Worm (Caenorhabditis elegans) whole organism, L2 larva: ENCODE measurements around the gene K09E9.7.

Experiments used
- C34F6.9 ChIP-seq: fragments of 150-350 bp; optimal IDR thresholded peaks from 2 replicates; lab custom pipeline; 2014; ENCODE audit warnings: missing biosample characterization, missing genetic modification characterization
- Y55F3AM.14 ChIP-seq: fragments of 200-800 bp; sonication (Bioruptor generic); optimal IDR thresholded peaks from 2 replicates; lab custom pipeline; 2018; ENCODE audit warnings: mild to moderate bottlenecking, missing genetic modification characterization, missing compliant biosample characterization
- alr-1 ChIP-seq: fragments of 150-350 bp; optimal IDR thresholded peaks from 2 replicates; lab custom pipeline; 2014; ENCODE audit warnings: missing biosample characterization, missing genetic modification characterization
- ama-1 ChIP-seq: fragments of 150-350 bp; optimal IDR thresholded peaks from 2 replicates; lab custom pipeline; 2018; ENCODE audit warnings: inconsistent platforms
- blmp-1 ChIP-seq: sonication (generic microtip); optimal IDR thresholded peaks from 2 replicates; lab custom pipeline; 2017; ENCODE audit warnings: missing genetic modification characterization, mild to moderate bottlenecking, missing compliant biosample characterization, antibody characterized with exemption, moderate library complexity; ENCODE audit not compliant: insufficient read depth
- ceh-16 ChIP-seq: fragments of 150-350 bp; optimal IDR thresholded peaks from 2 replicates; lab custom pipeline; 2014; ENCODE audit warnings: missing biosample characterization, missing genetic modification characterization
- ceh-82 ChIP-seq: fragments of 150-350 bp; optimal IDR thresholded peaks from 2 replicates; lab custom pipeline; 2014; ENCODE audit warnings: missing biosample characterization, missing genetic modification characterization
- crh-2 ChIP-seq: sonication (generic microtip); optimal IDR thresholded peaks from 2 replicates; lab custom pipeline; 2017; ENCODE audit warnings: missing biosample characterization, missing genetic modification characterization
- egl-27 ChIP-seq: sonication (generic microtip); optimal IDR thresholded peaks from 3 replicates; lab custom pipeline; 2017; ENCODE audit warnings: missing biosample characterization, missing genetic modification reagents, missing genetic modification characterization
- elt-3 ChIP-seq: sonication (generic microtip); optimal IDR thresholded peaks from 2 replicates; lab custom pipeline; 2017; ENCODE audit warnings: missing biosample characterization, missing genetic modification characterization
- fos-1 ChIP-seq: fragments of 150-350 bp; optimal IDR thresholded peaks from 2 replicates; lab custom pipeline; 2014; ENCODE audit warnings: missing biosample characterization, missing genetic modification characterization
- gmeb-1 ChIP-seq: fragments of 150-350 bp; optimal IDR thresholded peaks from 2 replicates; lab custom pipeline; 2014; ENCODE audit warnings: missing biosample characterization, missing genetic modification characterization
- lin-11 ChIP-seq: fragments of 150-350 bp; sonication (generic microtip); optimal IDR thresholded peaks from 2 replicates; lab custom pipeline; 2014; ENCODE audit warnings: missing biosample characterization, missing genetic modification characterization, inconsistent platforms, mixed read lengths
- lin-13 ChIP-seq: fragments of 150-350 bp; optimal IDR thresholded peaks from 2 replicates; lab custom pipeline; 2014; ENCODE audit warnings: missing biosample characterization, missing genetic modification reagents, missing genetic modification characterization
- lin-39 ChIP-seq: fragments of 150-350 bp; optimal IDR thresholded peaks from 2 replicates; lab custom pipeline; 2014; ENCODE audit warnings: missing biosample characterization, missing genetic modification reagents, missing genetic modification characterization
- lsy-2 ChIP-seq, 2 experiments: fragments of 150-350 bp in 1 of 2; sonication (generic microtip) in 1 of 2; optimal IDR thresholded peaks; 2 replicates each; lab custom pipeline; 2014 to 2017; ENCODE audit warnings: missing biosample characterization in 2 of 2, missing genetic modification characterization in 2 of 2
- mab-5 ChIP-seq: fragments of 150-350 bp; optimal IDR thresholded peaks from 2 replicates; lab custom pipeline; 2014; ENCODE audit warnings: missing biosample characterization, missing genetic modification characterization
- mbf-1 ChIP-seq: sonication (generic microtip); optimal IDR thresholded peaks from 2 replicates; lab custom pipeline; 2017; ENCODE audit warnings: missing biosample characterization, missing genetic modification characterization
- mdl-1 ChIP-seq, 2 experiments: fragments of 150-350 bp in 1 of 2; sonication (generic microtip) in 1 of 2; optimal IDR thresholded peaks; 2 replicates each; lab custom pipeline; 2017; ENCODE audit warnings: missing biosample characterization in 2 of 2, missing genetic modification characterization in 2 of 2
- nhr-10 ChIP-seq: sonication (generic microtip); optimal IDR thresholded peaks from 2 replicates; lab custom pipeline; 2017; ENCODE audit warnings: missing biosample characterization, missing genetic modification characterization
- nhr-11 ChIP-seq: fragments of 150-350 bp; optimal IDR thresholded peaks from 2 replicates; lab custom pipeline; 2014; ENCODE audit warnings: missing biosample characterization, missing genetic modification characterization
- nhr-12 ChIP-seq: fragments of 150-350 bp; optimal IDR thresholded peaks from 2 replicates; lab custom pipeline; 2014; ENCODE audit warnings: missing biosample characterization, missing genetic modification characterization
- nhr-129 ChIP-seq: fragments of 150-350 bp; optimal IDR thresholded peaks from 2 replicates; lab custom pipeline; 2014; ENCODE audit warnings: missing biosample characterization, missing genetic modification characterization
- nhr-21 ChIP-seq: fragments of 150-350 bp; optimal IDR thresholded peaks from 2 replicates; lab custom pipeline; 2014; ENCODE audit warnings: missing biosample characterization, missing genetic modification characterization
- nhr-23 ChIP-seq: fragments of 150-350 bp; optimal IDR thresholded peaks from 2 replicates; lab custom pipeline; 2014; ENCODE audit warnings: missing biosample characterization, missing genetic modification reagents, missing genetic modification characterization
- nhr-237 ChIP-seq: fragments of 150-350 bp; optimal IDR thresholded peaks from 2 replicates; lab custom pipeline; 2014; ENCODE audit warnings: missing biosample characterization, missing genetic modification characterization
- nhr-25 ChIP-seq: fragments of 150-350 bp; sonication (generic microtip); optimal IDR thresholded peaks from 3 replicates; lab custom pipeline; 2014; ENCODE audit warnings: missing biosample characterization, missing genetic modification characterization
- nhr-6 ChIP-seq: fragments of 150-350 bp; optimal IDR thresholded peaks from 2 replicates; lab custom pipeline; 2014; ENCODE audit warnings: missing biosample characterization, missing genetic modification characterization
- nhr-77 ChIP-seq: fragments of 150-350 bp; optimal IDR thresholded peaks from 2 replicates; lab custom pipeline; 2014; ENCODE audit warnings: missing biosample characterization, missing genetic modification characterization
- peb-1 ChIP-seq: fragments of 150-350 bp; optimal IDR thresholded peaks from 2 replicates; lab custom pipeline; 2014; ENCODE audit warnings: missing biosample characterization, missing genetic modification characterization
- sem-4 ChIP-seq: fragments of 150-350 bp; optimal IDR thresholded peaks from 2 replicates; lab custom pipeline; 2014; ENCODE audit warnings: missing biosample characterization, missing genetic modification reagents, missing genetic modification characterization
- skn-1 ChIP-seq: sonication (generic microtip); optimal IDR thresholded peaks from 2 replicates; lab custom pipeline; 2017; ENCODE audit warnings: missing biosample characterization, missing genetic modification characterization
- sma-3 ChIP-seq: sonication (generic microtip); optimal IDR thresholded peaks from 2 replicates; lab custom pipeline; 2016; ENCODE audit warnings: missing genetic modification reagents, missing genetic modification characterization, missing compliant biosample characterization
- sma-9 ChIP-seq, 2 experiments: fragments of 150-350 bp in 1 of 2; sonication (generic microtip) in 1 of 2; optimal IDR thresholded peaks; 2 replicates each; lab custom pipeline; 2014 to 2016; ENCODE audit warnings: missing genetic modification characterization in 2 of 2, mild to moderate bottlenecking in 1 of 2, missing biosample characterization in 1 of 2, missing compliant biosample characterization in 1 of 2, missing genetic modification reagents in 1 of 2, moderate library complexity in 1 of 2
- snpc-4 ChIP-seq: fragments of 150-350 bp; optimal IDR thresholded peaks from 2 replicates; lab custom pipeline; 2014; ENCODE audit warnings: missing biosample characterization, missing genetic modification characterization
- unc-39 ChIP-seq: fragments of 150-350 bp; optimal IDR thresholded peaks from 2 replicates; lab custom pipeline; 2014; ENCODE audit warnings: missing biosample characterization, missing genetic modification characterization
- unc-55 ChIP-seq: fragments of 150-350 bp; sonication (generic microtip); optimal IDR thresholded peaks from 3 replicates; lab custom pipeline; 2014; ENCODE audit warnings: missing biosample characterization, missing genetic modification reagents, missing genetic modification characterization
- unc-62 ChIP-seq: fragments of 150-350 bp; optimal IDR thresholded peaks from 2 replicates; lab custom pipeline; 2014; ENCODE audit warnings: missing biosample characterization, missing genetic modification reagents, missing genetic modification characterization
- zag-1 ChIP-seq: fragments of 150-350 bp; optimal IDR thresholded peaks from 2 replicates; lab custom pipeline; 2014; ENCODE audit warnings: missing biosample characterization, missing genetic modification characterization
- ztf-1 ChIP-seq: fragments of 200-800 bp; sonication (Bioruptor generic); conservative IDR thresholded peaks from 2 replicates; pipeline ENCODE4 v1.3.6; 2022; ENCODE audit warnings: missing genetic modification characterization, missing compliant biosample characterization
- ztf-11 ChIP-seq: sonication (generic microtip); optimal IDR thresholded peaks from 2 replicates; lab custom pipeline; 2017; ENCODE audit warnings: missing biosample characterization, missing genetic modification characterization

The K09E9.7 gene

ce11 chrX:15655623-15656022 lies 14.9 kb downstream of the K09E9.7 start:
- TF ChIP-seq zag-1 (tag; lab: Kevin White, UChicago) (no peak), unc-55 (peak; percentile 24)

DNA sequence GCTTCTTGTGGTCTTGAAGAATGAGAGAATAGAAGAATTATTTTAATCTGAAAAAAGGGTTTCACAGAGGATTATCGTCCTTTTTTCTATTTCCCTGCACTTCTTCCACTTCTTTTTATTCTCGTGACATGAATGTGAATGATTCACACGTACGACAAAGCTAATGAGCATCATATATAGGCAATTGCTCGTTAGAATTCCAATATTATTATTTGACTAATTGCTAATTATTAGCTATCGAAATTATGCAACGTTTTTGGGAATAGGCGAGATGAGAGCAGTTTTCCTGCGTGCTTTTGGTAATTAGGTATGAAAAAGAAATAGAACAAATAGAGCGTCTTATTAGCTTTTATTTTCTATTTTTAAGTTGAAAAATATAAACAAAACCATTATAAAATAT lies 17.1 kb downstream of the K09E9.7 start:
- no peak for TF ChIP-seq elt-3
- TF ChIP-seq lin-13 (GFP tag; lab: Kevin White, UChicago), result no peak
- TF ChIP-seq ceh-82 (tag; lab: Kevin White, UChicago), result no peak
- no peak for TF ChIP-seq egl-27 (tag; lab: Kevin White, UChicago)
- peak; percentile 28 for TF ChIP-seq C34F6.9 (tag; lab: Kevin White, UChicago)
- no peak for TF ChIP-seq zag-1 (tag; lab: Kevin White, UChicago)
- TF ChIP-seq mdl-1 (tag; optimal IDR thresholded peaks at IDR 0.05; lab: Kevin White, UChicago), result no peak
- TF ChIP-seq ztf-11 (tag; lab: Kevin White, UChicago), result no peak
- TF ChIP-seq sem-4, result no peak
- TF ChIP-seq nhr-237, result no peak
- peak in 1 of 2 experiments; percentile 10 for TF ChIP-seq lsy-2 (tag; optimal IDR thresholded peaks at IDR 0.05; lab: Kevin White, UChicago)
- no peak for TF ChIP-seq nhr-12
- TF ChIP-seq unc-55, result no peak
- TF ChIP-seq Y55F3AM.14, result no peak

DNA sequence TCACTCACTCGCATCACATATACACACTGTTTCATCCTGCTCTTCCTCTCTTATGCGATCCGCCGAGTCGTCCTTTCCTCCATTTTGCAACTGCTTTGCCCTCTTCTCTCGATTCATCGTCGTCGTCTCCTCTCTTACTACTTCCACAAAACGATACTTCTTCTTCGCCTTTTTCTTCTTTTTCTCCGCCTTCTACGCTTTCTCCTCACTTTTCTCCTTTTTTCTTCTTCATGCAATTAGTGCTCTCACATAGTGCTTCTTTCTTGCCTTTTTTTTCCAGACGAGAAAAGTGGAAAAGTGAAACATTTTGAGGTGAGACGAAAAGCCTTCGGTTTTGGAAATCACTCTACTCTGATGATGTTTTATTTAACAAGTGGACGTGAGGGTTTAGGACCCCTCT lies 18.9 kb downstream of the K09E9.7 start:
- no peak for TF ChIP-seq ceh-82 (tag; lab: Kevin White, UChicago)
- no peak for TF ChIP-seq blmp-1 (tag; lab: Kevin White, UChicago)
- TF ChIP-seq ztf-1 (GFP tag; lab: Robert Waterston, UW), result no peak
- TF ChIP-seq ama-1 (lab: Kevin White, UChicago), result no peak
- TF ChIP-seq mab-5 (tag; lab: Kevin White, UChicago), result no peak
- TF ChIP-seq Y55F3AM.14, result no peak
- TF ChIP-seq egl-27 (tag; lab: Kevin White, UChicago), result no peak
- TF ChIP-seq snpc-4 (tag; lab: Kevin White, UChicago), result no peak
- TF ChIP-seq nhr-6 (tag; lab: Kevin White, UChicago), result no peak
- no peak for TF ChIP-seq peb-1 (tag; lab: Kevin White, UChicago)
- no peak for TF ChIP-seq ceh-16 (tag; lab: Kevin White, UChicago)
- no peak for TF ChIP-seq nhr-237
- peak; percentile 31 for TF ChIP-seq C34F6.9 (tag; lab: Kevin White, UChicago)
- no peak for TF ChIP-seq gmeb-1 (tag; lab: Kevin White, UChicago)
- no peak for TF ChIP-seq nhr-77 (tag; lab: Kevin White, UChicago)
- no peak for TF ChIP-seq unc-62 (GFP tag; lab: Kevin White, UChicago)
- TF ChIP-seq sma-9 (GFP tag; optimal IDR thresholded peaks at IDR 0.05; lab: Kevin White, UChicago), result no peak
- no peak for TF ChIP-seq sma-9 (tag; optimal IDR thresholded peaks at IDR 0.05; lab: Kevin White, UChicago)
- TF ChIP-seq lsy-2 (tag; optimal IDR thresholded peaks at IDR 0.05; lab: Kevin White, UChicago), result peak in 1 of 2 experiments; percentile 25
- no peak for TF ChIP-seq lin-39 (tag; lab: Kevin White, UChicago)
- TF ChIP-seq lin-13 (GFP tag; lab: Kevin White, UChicago), result peak; percentile 0
- TF ChIP-seq sma-3, result no peak
- TF ChIP-seq nhr-25 (tag; lab: Kevin White, UChicago), result no peak
- TF ChIP-seq lin-11 (tag; lab: Kevin White, UChicago), result no peak
- no peak for TF ChIP-seq alr-1 (tag; lab: Kevin White, UChicago)
- no peak for TF ChIP-seq mdl-1 (tag; optimal IDR thresholded peaks at IDR 0.05; lab: Kevin White, UChicago)
- TF ChIP-seq elt-3, result no peak
- peak; percentile 5 for TF ChIP-seq crh-2 (tag; lab: Kevin White, UChicago)
- no peak for TF ChIP-seq nhr-10 (tag; lab: Kevin White, UChicago)
- peak; percentile 57 for TF ChIP-seq unc-55
- no peak for TF ChIP-seq mbf-1
- TF ChIP-seq nhr-129 (tag; lab: Kevin White, UChicago), result peak; percentile 23
- no peak for TF ChIP-seq sem-4
- TF ChIP-seq nhr-11 (tag; lab: Kevin White, UChicago), result no peak
- no peak for TF ChIP-seq unc-39 (tag; lab: Kevin White, UChicago)
- TF ChIP-seq fos-1 (tag; lab: Kevin White, UChicago), result no peak
- TF ChIP-seq nhr-12, result no peak

DNA sequence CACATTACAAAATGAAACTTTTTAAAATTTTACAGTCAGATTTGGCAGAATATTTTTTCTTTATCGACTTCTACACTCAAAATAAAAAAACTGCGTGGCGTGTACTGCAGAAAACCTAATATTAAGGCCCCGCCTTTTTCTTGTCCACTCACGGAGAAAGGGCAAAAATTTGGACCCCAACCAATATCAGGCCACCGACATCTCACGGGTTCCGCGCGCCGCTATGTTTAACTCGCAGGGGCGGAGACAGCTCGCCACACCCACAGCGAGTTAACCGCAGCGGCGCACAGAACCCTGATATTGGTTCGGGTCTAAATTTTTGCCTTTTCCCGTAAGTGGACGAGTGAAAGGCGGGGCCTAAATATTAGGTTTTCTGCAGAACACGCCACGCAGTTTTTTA lies 23.0 kb downstream of the K09E9.7 start:
- TF ChIP-seq nhr-21 (tag; lab: Kevin White, UChicago), result no peak
- no peak for TF ChIP-seq unc-39 (tag; lab: Kevin White, UChicago)
- TF ChIP-seq nhr-23, result no peak
- no peak for TF ChIP-seq peb-1 (tag; lab: Kevin White, UChicago)
- TF ChIP-seq skn-1 (tag; lab: Kevin White, UChicago), result no peak
- peak; percentile 81 for TF ChIP-seq snpc-4 (tag; lab: Kevin White, UChicago)
